Fruit fly (Drosophila melanogaster) whole organism, embryonic: ENCODE results near the gene CG33110.

ENCODE experiments used
- Aef1 ChIP-seq: fragments of 200-800 bp; sonication (Bioruptor generic); IDR thresholded peaks from 3 replicates; pipeline ENCODE4 v1.3.6; 2022; ENCODE audit warnings: missing biosample characterization, missing genetic modification characterization
- B-H2 ChIP-seq: fragments of 200-800 bp; sonication (Bioruptor generic); optimal IDR thresholded peaks from 2 replicates; lab custom pipeline; 2018; ENCODE audit warnings: missing biosample characterization, mild to moderate bottlenecking, missing genetic modification characterization
- Blimp-1 ChIP-seq: fragments of 200-800 bp; sonication (Bioruptor generic); optimal IDR thresholded peaks from 3 replicates; lab custom pipeline; 2018; ENCODE audit warnings: missing biosample characterization, missing genetic modification characterization, mild to moderate bottlenecking, moderate library complexity, missing genetic modification reagents
- Bteb2 ChIP-seq: fragments of 200-800 bp; sonication (Bioruptor generic); optimal IDR thresholded peaks from 2 replicates; lab custom pipeline; 2016; ENCODE audit warnings: missing biosample characterization, missing genetic modification characterization
- CG10431 ChIP-seq: fragments of 200-800 bp; sonication (Bioruptor generic); optimal IDR thresholded peaks from 3 replicates; lab custom pipeline; 2018; ENCODE audit warnings: missing biosample characterization, mild to moderate bottlenecking, missing genetic modification characterization
- CG11247 ChIP-seq: fragments of 200-800 bp; sonication (Bioruptor generic); IDR thresholded peaks from 2 replicates; pipeline ENCODE4 v1.3.6; 2022; ENCODE audit warnings: missing biosample characterization, missing genetic modification characterization
- CG12659 ChIP-seq: fragments of 200-800 bp; sonication (Bioruptor generic); optimal IDR thresholded peaks from 3 replicates; lab custom pipeline; 2017; ENCODE audit warnings: mild to moderate bottlenecking, missing biosample characterization, missing genetic modification reagents, missing genetic modification characterization
- CG13424 ChIP-seq: fragments of 200-800 bp; sonication (Bioruptor generic); optimal IDR thresholded peaks from 2 replicates; lab custom pipeline; 2019; ENCODE audit warnings: missing biosample characterization, mild to moderate bottlenecking, missing genetic modification characterization, moderate library complexity
- CG14014 ChIP-seq: fragments of 200-800 bp; sonication (Bioruptor generic); IDR thresholded peaks from 2 replicates; pipeline ENCODE4 v1.3.6; 2022; ENCODE audit warnings: missing biosample characterization, missing genetic modification characterization
- CG15011 ChIP-seq: fragments of 200-800 bp; sonication (Bioruptor generic); optimal IDR thresholded peaks from 3 replicates; lab custom pipeline; 2018; ENCODE audit warnings: missing biosample characterization, mild to moderate bottlenecking, missing genetic modification characterization
- CG16813 ChIP-seq: fragments of 200-800 bp; sonication (Bioruptor generic); IDR thresholded peaks from 3 replicates; pipeline ENCODE4 v1.3.6; 2022; ENCODE audit warnings: missing biosample characterization, missing genetic modification characterization; ENCODE audit not compliant: partially characterized antibody
- CG1832 ChIP-seq: fragments of 200-800 bp; sonication (Bioruptor generic); optimal IDR thresholded peaks from 2 replicates; lab custom pipeline; 2017; ENCODE audit warnings: missing biosample characterization, mild to moderate bottlenecking, missing genetic modification characterization, inconsistent platforms
- CG2120 ChIP-seq: fragments of 200-800 bp; sonication (Bioruptor generic); optimal IDR thresholded peaks from 3 replicates; lab custom pipeline; 2016; ENCODE audit warnings: missing biosample characterization, missing genetic modification characterization
- CG30403 ChIP-seq: fragments of 200-800 bp; sonication (Bioruptor generic); optimal IDR thresholded peaks from 3 replicates; lab custom pipeline; 2016; ENCODE audit warnings: missing biosample characterization, missing genetic modification characterization
- CG32767 ChIP-seq: fragments of 200-800 bp; sonication (Bioruptor generic); IDR thresholded peaks from 2 replicates; pipeline ENCODE4 v1.3.6; 2022; ENCODE audit warnings: missing biosample characterization, missing genetic modification characterization
- CG4360 ChIP-seq: fragments of 200-800 bp; sonication (Bioruptor generic); IDR thresholded peaks from 2 replicates; pipeline ENCODE4 v1.3.6; 2022; ENCODE audit warnings: missing biosample characterization, missing genetic modification characterization
- CG6254 ChIP-seq: fragments of 200-800 bp; sonication (Bioruptor generic); optimal IDR thresholded peaks from 3 replicates; lab custom pipeline; 2017; ENCODE audit warnings: mild to moderate bottlenecking, missing biosample characterization, missing genetic modification reagents, missing genetic modification characterization
- CG6272 ChIP-seq: fragments of 200-800 bp; sonication (Bioruptor generic); IDR thresholded peaks from 2 replicates; pipeline ENCODE4 v1.3.6; 2022; ENCODE audit warnings: missing biosample characterization, missing genetic modification characterization
- CG7357 ChIP-seq: fragments of 200-800 bp; sonication (Bioruptor generic); IDR thresholded peaks from 3 replicates; pipeline ENCODE4 v1.3.6; 2022; ENCODE audit warnings: missing biosample characterization, missing genetic modification characterization
- CG9817 ChIP-seq: fragments of 200-800 bp; sonication (Bioruptor generic); optimal IDR thresholded peaks from 2 replicates; lab custom pipeline; 2018; ENCODE audit warnings: missing biosample characterization, mild to moderate bottlenecking, missing genetic modification characterization, moderate library complexity
- D19A ChIP-seq: fragments of 200-800 bp; optimal IDR thresholded peaks from 3 replicates; lab custom pipeline; 2019; ENCODE audit warnings: missing biosample characterization, mild to moderate bottlenecking, missing genetic modification characterization, moderate library complexity
- Dll ChIP-seq: fragments of 200-800 bp; sonication (Bioruptor generic); IDR thresholded peaks from 4 replicates; pipeline ENCODE4 v1.3.6; 2022; ENCODE audit warnings: missing biosample characterization, missing genetic modification characterization; ENCODE audit not compliant: partially characterized antibody
- Dp ChIP-seq: fragments of 200-800 bp; sonication (Bioruptor generic); optimal IDR thresholded peaks from 2 replicates; lab custom pipeline; 2018; ENCODE audit warnings: missing biosample characterization, mild to moderate bottlenecking, missing genetic modification characterization, moderate library complexity
- Drgx ChIP-seq: fragments of 200-800 bp; sonication (Bioruptor generic); IDR thresholded peaks from 2 replicates; pipeline ENCODE4 v1.3.6; 2022; ENCODE audit warnings: missing biosample characterization, missing genetic modification characterization
- HLHmδ ChIP-seq: fragments of 200-800 bp; sonication (Bioruptor generic); optimal IDR thresholded peaks from 2 replicates; lab custom pipeline; 2018; ENCODE audit warnings: missing biosample characterization, mild to moderate bottlenecking, missing genetic modification characterization, moderate library complexity
- HmgZ ChIP-seq: fragments of 200-800 bp; sonication (Bioruptor generic); optimal IDR thresholded peaks from 2 replicates; lab custom pipeline; 2018; ENCODE audit warnings: missing biosample characterization, mild to moderate bottlenecking, missing genetic modification characterization
- Hsf ChIP-seq: fragments of 200-800 bp; sonication (Bioruptor generic); optimal IDR thresholded peaks from 3 replicates; lab custom pipeline; 2016; ENCODE audit warnings: missing biosample characterization, missing genetic modification characterization
- Max ChIP-seq: fragments of 200-800 bp; sonication (Bioruptor generic); optimal IDR thresholded peaks from 2 replicates; lab custom pipeline; 2016; ENCODE audit warnings: missing biosample characterization, mild to moderate bottlenecking, missing genetic modification characterization
- Med ChIP-seq: fragments of 200-800 bp; sonication (Bioruptor generic); peaks from one replicate; lab custom pipeline; 2016; ENCODE audit warnings: missing biosample characterization, missing genetic modification characterization, mild to moderate bottlenecking, inconsistent platforms, moderate library complexity
- Sox102F ChIP-seq: fragments of 200-800 bp; sonication (Bioruptor generic); optimal IDR thresholded peaks from 2 replicates; lab custom pipeline; 2018; ENCODE audit warnings: missing biosample characterization, mild to moderate bottlenecking, missing genetic modification characterization, moderate library complexity
- Stat92E ChIP-seq, 3 experiments: fragments of >200 bp in 2 of 3; fragments of 200-800 bp in 1 of 3; sonication (Bioruptor generic) in 1 of 3; optimal IDR thresholded peaks; 2 replicates each; lab custom pipeline; 2017 to 2019; ENCODE audit warnings: missing biosample characterization in 3 of 3, missing genetic modification characterization in 3 of 3, mild to moderate bottlenecking in 1 of 3, moderate library complexity in 1 of 3
- Taf1 ChIP-seq: fragments of 200-800 bp; sonication (Bioruptor generic); IDR thresholded peaks from 2 replicates; pipeline ENCODE4 v1.3.6; 2022; ENCODE audit warnings: missing biosample characterization, missing genetic modification characterization
- Usf ChIP-seq: fragments of 200-800 bp; sonication (Bioruptor generic); optimal IDR thresholded peaks from 2 replicates; lab custom pipeline; 2017; ENCODE audit warnings: missing genotype, missing biosample characterization, missing genetic modification characterization
- Vsx1 ChIP-seq: fragments of 200-800 bp; sonication (Bioruptor generic); optimal IDR thresholded peaks from 2 replicates; lab custom pipeline; 2017; ENCODE audit warnings: missing biosample characterization, mild to moderate bottlenecking, missing genetic modification characterization, missing genetic modification reagents
- al ChIP-seq: fragments of 200-800 bp; sonication (Bioruptor generic); IDR thresholded peaks from 2 replicates; pipeline ENCODE4 v1.3.6; 2022; ENCODE audit warnings: missing biosample characterization, missing genetic modification characterization
- ase ChIP-seq: fragments of 200-800 bp; sonication (Bioruptor generic); IDR thresholded peaks from 3 replicates; pipeline ENCODE4 v1.3.6; 2022; ENCODE audit warnings: missing biosample characterization, missing genetic modification characterization
- az2 ChIP-seq: fragments of 200-800 bp; sonication (Bioruptor generic); optimal IDR thresholded peaks from 3 replicates; lab custom pipeline; 2016; ENCODE audit warnings: missing biosample characterization, missing genetic modification characterization
- bigmax ChIP-seq: fragments of 200-800 bp; sonication (Bioruptor generic); optimal IDR thresholded peaks from 2 replicates; lab custom pipeline; 2018; ENCODE audit warnings: missing biosample characterization, mild to moderate bottlenecking, missing genetic modification characterization
- caup ChIP-seq: fragments of 200-800 bp; sonication (Bioruptor generic); optimal IDR thresholded peaks from 3 replicates; lab custom pipeline; 2017; ENCODE audit warnings: missing biosample characterization, mild to moderate bottlenecking, missing genetic modification characterization, moderate library complexity; ENCODE audit not compliant: severe bottlenecking
- dan ChIP-seq: fragments of 200-800 bp; sonication (Bioruptor generic); IDR thresholded peaks from 2 replicates; pipeline ENCODE4 v1.3.6; 2022; ENCODE audit warnings: missing biosample characterization, missing genetic modification characterization
- dimm ChIP-seq: fragments of 200-800 bp; sonication (Bioruptor generic); IDR thresholded peaks from 2 replicates; pipeline ENCODE4 v1.3.6; 2022; ENCODE audit warnings: missing biosample characterization, missing genetic modification characterization
- h ChIP-seq: fragments of >200 bp; optimal IDR thresholded peaks from 2 replicates; lab custom pipeline; 2017
- ham ChIP-seq: fragments of 200-800 bp; sonication (Bioruptor generic); IDR thresholded peaks from 2 replicates; pipeline ENCODE4 v1.3.6; 2022; ENCODE audit warnings: missing biosample characterization, missing genetic modification characterization
- kah ChIP-seq: fragments of 200-800 bp; sonication (Bioruptor generic); optimal IDR thresholded peaks from 2 replicates; lab custom pipeline; 2018; ENCODE audit warnings: missing biosample characterization, mild to moderate bottlenecking, missing genetic modification characterization
- lbe ChIP-seq: fragments of 200-800 bp; sonication (Bioruptor generic); optimal IDR thresholded peaks from 2 replicates; lab custom pipeline; 2016; ENCODE audit warnings: missing biosample characterization, mild to moderate bottlenecking, missing genetic modification characterization
- mirr ChIP-seq: fragments of 200-800 bp; sonication (Bioruptor generic); optimal IDR thresholded peaks from 3 replicates; lab custom pipeline; 2018; ENCODE audit warnings: missing biosample characterization, mild to moderate bottlenecking, missing genetic modification characterization
- pho ChIP-seq: fragments of 200-800 bp; sonication (Bioruptor generic); optimal IDR thresholded peaks from 2 replicates; lab custom pipeline; 2016; ENCODE audit warnings: missing biosample characterization, missing genetic modification characterization
- sim ChIP-seq: fragments of 200-800 bp; sonication (Bioruptor generic); IDR thresholded peaks from 2 replicates; pipeline ENCODE4 v1.3.6; 2022; ENCODE audit warnings: missing biosample characterization, missing genetic modification characterization
- tgo ChIP-seq: fragments of 200-800 bp; sonication (Bioruptor generic); IDR thresholded peaks from 3 replicates; pipeline ENCODE4 v1.3.6; 2022; ENCODE audit warnings: missing biosample characterization, missing genetic modification characterization
- toy ChIP-seq: fragments of 200-800 bp; sonication (Bioruptor generic); IDR thresholded peaks from 2 replicates; pipeline ENCODE4 v1.3.6; 2022; ENCODE audit warnings: missing biosample characterization, missing genetic modification characterization
- tup ChIP-seq: fragments of 200-800 bp; sonication (Bioruptor generic); optimal IDR thresholded peaks from 2 replicates; lab custom pipeline; 2016; ENCODE audit warnings: missing biosample characterization, mild to moderate bottlenecking, missing genetic modification characterization, moderate library complexity
- vfl ChIP-seq: fragments of 200-800 bp; sonication (Bioruptor generic); optimal IDR thresholded peaks from 2 replicates; lab custom pipeline; 2016; ENCODE audit warnings: missing biosample characterization, missing genetic modification characterization

Gene CG33110

DNA sequence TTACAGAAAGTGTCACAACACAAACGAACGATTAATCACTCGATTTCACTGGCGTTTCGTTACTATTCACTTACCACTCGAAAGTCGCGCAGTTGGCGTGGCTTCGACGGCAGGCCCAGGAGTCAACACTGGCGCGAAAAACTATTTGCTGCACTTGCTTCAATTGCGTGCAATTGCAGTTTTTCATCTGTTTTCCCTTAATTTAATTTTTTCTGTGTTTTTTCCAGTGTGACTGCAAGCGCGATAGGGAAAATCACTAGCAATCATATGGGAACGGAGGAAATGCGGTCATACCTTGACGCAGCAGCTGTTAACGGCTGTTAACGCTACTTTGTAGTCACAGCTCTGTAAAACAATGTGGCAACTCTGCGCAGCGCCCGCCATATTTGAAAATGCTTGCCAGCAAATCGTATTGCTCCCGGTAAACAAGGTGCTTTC, 22.4 kb upstream of the CG33110 start, which contains the start of gene AdipoR (continued):
- no peak for TF ChIP-seq HLHmδ
- no peak for TF ChIP-seq CG14014
- TF ChIP-seq Taf1 (GFP tag; lab: Robert Waterston, UW), result no peak
- no peak for TF ChIP-seq h (lab: Kevin White, UChicago)
- no peak for TF ChIP-seq CG7357 (GFP tag; lab: Robert Waterston, UW)
- no peak for TF ChIP-seq toy (GFP tag; lab: Robert Waterston, UW)
- peak; percentile 14 for TF ChIP-seq mirr
- TF ChIP-seq HmgZ (tag; lab: Kevin White, UChicago), result peak; percentile 56
- TF ChIP-seq bigmax, result no peak
- 0 out of 4 replicates have a peak, but pooled peaks have one; percentile 39 for TF ChIP-seq Dll (GFP tag; lab: Robert Waterston, UW)
- TF ChIP-seq Stat92E (GFP tag; optimal IDR thresholded peaks at IDR 0.05; lab: Kevin White, UChicago), result no peak
- TF ChIP-seq al, result no peak
- no peak for TF ChIP-seq Vsx1
- TF ChIP-seq Bteb2, result no peak
- TF ChIP-seq pho (GFP tag; lab: Kevin White, UChicago), result no peak
- TF ChIP-seq CG10431 (GFP tag; lab: Kevin White, UChicago), result no peak
- TF ChIP-seq CG32767 (GFP tag; lab: Robert Waterston, UW), result no peak
- no peak for TF ChIP-seq CG15011 (GFP tag; lab: Kevin White, UChicago)
- no peak for TF ChIP-seq CG16813 (GFP tag; lab: Robert Waterston, UW)
- peak; percentile 5 for TF ChIP-seq D19A
- no peak for TF ChIP-seq Aef1 (GFP tag; lab: Robert Waterston, UW)
- TF ChIP-seq CG6272 (GFP tag; lab: Robert Waterston, UW), result no peak
- TF ChIP-seq dimm (GFP tag; lab: Robert Waterston, UW), result no peak
- no peak for TF ChIP-seq Hsf (GFP tag; lab: Kevin White, UChicago)
- peak; percentile 40 for TF ChIP-seq CG2120 (GFP tag; lab: Kevin White, UChicago)
- TF ChIP-seq CG11247 (GFP tag; lab: Robert Waterston, UW), result no peak
- no peak for TF ChIP-seq tgo (GFP tag; lab: Robert Waterston, UW)
- peak; percentile 76 for TF ChIP-seq CG12659 (GFP tag; lab: Kevin White, UChicago)
- TF ChIP-seq Dp (GFP tag; lab: Kevin White, UChicago), result peak; percentile 97
- TF ChIP-seq Usf, result no peak
- peak; percentile 91 for TF ChIP-seq Med (GFP tag; lab: Kevin White, UChicago)
- no peak for TF ChIP-seq caup (GFP tag; lab: Kevin White, UChicago)
- TF ChIP-seq Drgx (GFP tag; lab: Robert Waterston, UW), result no peak
- no peak for TF ChIP-seq kah (GFP tag; lab: Kevin White, UChicago)
- TF ChIP-seq CG4360 (GFP tag; lab: Robert Waterston, UW), result no peak
- TF ChIP-seq lbe (GFP tag; lab: Kevin White, UChicago), result no peak
- no peak for TF ChIP-seq ase
- no peak for TF ChIP-seq sim
- no peak for TF ChIP-seq Max (GFP tag; lab: Kevin White, UChicago)
- no peak for TF ChIP-seq CG30403 (GFP tag; lab: Kevin White, UChicago)
- no peak for TF ChIP-seq dan (GFP tag; lab: Robert Waterston, UW)
- no peak for TF ChIP-seq CG1832 (GFP tag; lab: Kevin White, UChicago)
- no peak for TF ChIP-seq vfl (GFP tag; lab: Kevin White, UChicago)
- no peak for TF ChIP-seq ham (GFP tag; lab: Robert Waterston, UW)
- peak; percentile 27 for TF ChIP-seq Blimp-1 (GFP tag; lab: Kevin White, UChicago)
- TF ChIP-seq az2 (GFP tag; lab: Kevin White, UChicago), result no peak
- peak; percentile 14 for TF ChIP-seq CG13424 (tag; lab: Kevin White, UChicago)
- TF ChIP-seq B-H2 (GFP tag; lab: Kevin White, UChicago), result no peak
- TF ChIP-seq CG9817 (tag; lab: Kevin White, UChicago), result no peak
- no peak for TF ChIP-seq Sox102F (GFP tag; lab: Kevin White, UChicago)
- TF ChIP-seq tup, result no peak
- TF ChIP-seq CG6254 (GFP tag; lab: Kevin White, UChicago), result no peak
